Worm (Caenorhabditis elegans) whole organism, L2 larva: ENCODE data around the gene tkr-3.

Experiments used
- ceh-16 ChIP-seq: fragments of 150-350 bp; optimal IDR thresholded peaks from 2 replicates; lab custom pipeline; 2014; ENCODE audit warnings: missing biosample characterization, missing genetic modification characterization
- ceh-82 ChIP-seq: fragments of 150-350 bp; optimal IDR thresholded peaks from 2 replicates; lab custom pipeline; 2014; ENCODE audit warnings: missing biosample characterization, missing genetic modification characterization

DNA sequence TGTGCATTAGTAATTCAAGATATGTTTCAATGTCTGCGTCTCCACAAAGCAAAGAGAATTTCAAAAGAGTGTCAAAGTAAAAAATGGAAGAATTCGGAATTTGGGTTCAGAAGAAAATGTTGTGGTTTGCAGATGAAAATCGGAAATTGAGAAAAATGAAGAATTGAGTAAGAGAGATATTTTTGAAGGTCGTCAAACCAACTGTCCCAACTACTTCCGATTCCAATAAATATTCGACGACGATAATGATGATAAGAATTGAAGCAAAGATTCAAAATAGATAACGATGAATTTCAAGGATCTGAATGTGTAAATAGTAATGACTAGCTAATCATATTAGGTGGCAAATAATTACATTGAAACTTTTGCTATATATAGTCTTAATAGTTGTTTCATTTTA lies 18.1 kb upstream of the tkr-3 start:
- no peak for TF ChIP-seq ceh-82
- no peak for TF ChIP-seq ceh-16
